Fruit fly (Drosophila melanogaster) whole organism, embryonic: Measurements from ENCODE around the gene Lsp2.

Source experiments
- Awh ChIP-seq: fragments of 200-800 bp; sonication (Bioruptor generic); IDR thresholded peaks from 2 replicates; pipeline ENCODE4, ENCODE4 v1.3.6; 2022; ENCODE audit warnings: missing biosample characterization, missing genetic modification characterization
- B-H1 ChIP-seq: fragments of 200-800 bp; sonication (Bioruptor generic); IDR thresholded peaks from 3 replicates; pipeline ENCODE4 v1.3.6; 2022; ENCODE audit warnings: missing biosample characterization, missing genetic modification characterization
- CG1024 ChIP-seq: fragments of 200-800 bp; sonication (Bioruptor generic); IDR thresholded peaks from 2 replicates; pipeline ENCODE4 v1.3.6; 2022; ENCODE audit warnings: missing biosample characterization, missing genetic modification characterization
- CG10366 ChIP-seq: fragments of 200-800 bp; sonication (Bioruptor generic); IDR thresholded peaks from 2 replicates; pipeline ENCODE4 v1.3.6; 2022; ENCODE audit warnings: missing biosample characterization, missing genetic modification characterization
- CG11456 ChIP-seq: fragments of 200-800 bp; sonication (Bioruptor generic); IDR thresholded peaks from 3 replicates; pipeline ENCODE4 v1.3.6; 2022; ENCODE audit warnings: missing biosample characterization, missing genetic modification characterization
- CG18262 ChIP-seq: fragments of 200-800 bp; optimal IDR thresholded peaks from 3 replicates; lab custom pipeline; 2019; ENCODE audit warnings: missing biosample characterization, mild to moderate bottlenecking, missing genetic modification characterization, moderate library complexity
- CG18599 ChIP-seq: fragments of 200-800 bp; sonication (Bioruptor generic); optimal IDR thresholded peaks from 3 replicates; lab custom pipeline; 2017; ENCODE audit warnings: missing biosample characterization, missing genetic modification characterization, mild to moderate bottlenecking, moderate library complexity, missing genetic modification reagents
- CG2202 ChIP-seq: fragments of 200-800 bp; sonication (Bioruptor generic); optimal IDR thresholded peaks from 2 replicates; lab custom pipeline; 2018; ENCODE audit warnings: missing biosample characterization, mild to moderate bottlenecking, missing genetic modification characterization
- CG2678 ChIP-seq: fragments of 200-800 bp; sonication (Bioruptor generic); optimal IDR thresholded peaks from 3 replicates; lab custom pipeline; 2019; ENCODE audit warnings: missing biosample characterization, mild to moderate bottlenecking, missing genetic modification characterization, moderate library complexity
- CG33213 ChIP-seq: fragments of 200-800 bp; sonication (Bioruptor generic); optimal IDR thresholded peaks from 3 replicates; lab custom pipeline; 2016; ENCODE audit warnings: missing biosample characterization, missing genetic modification characterization
- CG33557 ChIP-seq: fragments of 200-800 bp; sonication (Bioruptor generic); optimal IDR thresholded peaks from 2 replicates; lab custom pipeline; 2019; ENCODE audit warnings: missing biosample characterization, mild to moderate bottlenecking, missing genetic modification characterization, moderate library complexity
- CG6683 ChIP-seq: fragments of 200-800 bp; sonication (Bioruptor generic); optimal IDR thresholded peaks from 2 replicates; lab custom pipeline; 2017; ENCODE audit warnings: missing biosample characterization, mild to moderate bottlenecking, missing genetic modification characterization, missing genetic modification reagents
- CG7271 ChIP-seq: fragments of 200-800 bp; sonication (Bioruptor generic); optimal IDR thresholded peaks from 2 replicates; lab custom pipeline; 2018; ENCODE audit warnings: missing biosample characterization, mild to moderate bottlenecking, missing genetic modification characterization, moderate library complexity
- CkIIα-i1 ChIP-seq: fragments of 200-800 bp; sonication (Bioruptor generic); IDR thresholded peaks from 2 replicates; pipeline ENCODE4 v1.3.6; 2022; ENCODE audit warnings: missing biosample characterization, missing genetic modification characterization
- CrebB ChIP-seq: fragments of 200-800 bp; sonication (Bioruptor generic); optimal IDR thresholded peaks from 3 replicates; lab custom pipeline; 2018; ENCODE audit warnings: missing biosample characterization, mild to moderate bottlenecking, missing genetic modification characterization
- D ChIP-seq, 2 experiments: fragments of 200-800 bp in 1 of 2; fragments of >200 bp in 1 of 2; sonication (Bioruptor generic) in 1 of 2; optimal IDR thresholded peaks; 2 replicates in 1 of 2; 3 replicates in 1 of 2; lab custom pipeline; 2017; ENCODE audit warnings: mild to moderate bottlenecking in 1 of 2, missing biosample characterization in 1 of 2, missing genetic modification characterization in 1 of 2, missing genetic modification reagents in 1 of 2
- Dbx ChIP-seq: fragments of 200-800 bp; sonication (Bioruptor generic); IDR thresholded peaks from 3 replicates; pipeline ENCODE4 v1.3.6; 2022; ENCODE audit warnings: missing biosample characterization, missing genetic modification characterization
- Dek ChIP-seq: fragments of 200-800 bp; sonication (Bioruptor generic); optimal IDR thresholded peaks from 3 replicates; lab custom pipeline; 2019; ENCODE audit warnings: missing biosample characterization, mild to moderate bottlenecking, missing genetic modification characterization, moderate library complexity
- Doc2 ChIP-seq: fragments of 200-800 bp; sonication (Bioruptor generic); IDR thresholded peaks from 2 replicates; pipeline ENCODE4 v1.3.6; 2022; ENCODE audit warnings: missing biosample characterization, missing genetic modification characterization
- Ets97D ChIP-seq: fragments of 200-800 bp; sonication (Bioruptor generic); optimal IDR thresholded peaks from 3 replicates; lab custom pipeline; 2016; ENCODE audit warnings: missing biosample characterization, missing genetic modification characterization
- HLH54F ChIP-seq: fragments of 200-800 bp; sonication (Bioruptor generic); optimal IDR thresholded peaks from 3 replicates; lab custom pipeline; 2016; ENCODE audit warnings: missing biosample characterization, missing genetic modification characterization
- Med ChIP-seq: fragments of 200-800 bp; sonication (Bioruptor generic); peaks from one replicate; lab custom pipeline; 2016; ENCODE audit warnings: missing biosample characterization, missing genetic modification characterization, mild to moderate bottlenecking, inconsistent platforms, moderate library complexity
- PHDP ChIP-seq: fragments of 200-800 bp; sonication (Bioruptor generic); optimal IDR thresholded peaks from 3 replicates; lab custom pipeline; 2018; ENCODE audit warnings: missing biosample characterization, mild to moderate bottlenecking, missing genetic modification characterization, moderate library complexity
- Pdp1 ChIP-seq, 2 experiments: fragments of 200-800 bp; sonication (Bioruptor generic); optimal IDR thresholded peaks; 3 replicates each; lab custom pipeline; 2016; ENCODE audit warnings: missing biosample characterization in 2 of 2, missing genetic modification characterization in 2 of 2, mild to moderate bottlenecking in 1 of 2, moderate library complexity in 1 of 2
- Rx ChIP-seq: fragments of 200-800 bp; sonication (Bioruptor generic); IDR thresholded peaks from 2 replicates; pipeline ENCODE4 v1.3.6; 2022; ENCODE audit warnings: missing biosample characterization, missing genetic modification characterization
- Sox100B ChIP-seq: fragments of 200-800 bp; sonication (Bioruptor generic); optimal IDR thresholded peaks from 3 replicates; lab custom pipeline; 2018; ENCODE audit warnings: missing biosample characterization, mild to moderate bottlenecking, missing genetic modification characterization
- Tbp ChIP-seq: fragments of >200 bp; optimal IDR thresholded peaks from 2 replicates; lab custom pipeline; 2018; ENCODE audit warnings: missing biosample characterization, missing genetic modification characterization
- ara ChIP-seq: fragments of 200-800 bp; sonication (Bioruptor generic); IDR thresholded peaks from 2 replicates; pipeline ENCODE4 v1.3.6; 2022; ENCODE audit warnings: missing biosample characterization, missing genetic modification characterization
- dpn ChIP-seq, 2 experiments: fragments of 200-800 bp; sonication (Bioruptor generic); optimal IDR thresholded peaks; 3 replicates each; lab custom pipeline; 2016; ENCODE audit warnings: missing biosample characterization in 2 of 2, missing genetic modification characterization in 2 of 2
- ftz-f1 ChIP-seq: fragments of 200-800 bp; sonication (Bioruptor generic); optimal IDR thresholded peaks from 2 replicates; lab custom pipeline; 2016; ENCODE audit warnings: missing biosample characterization, missing genetic modification characterization
- hbn ChIP-seq: fragments of 200-800 bp; sonication (Bioruptor generic); IDR thresholded peaks from 2 replicates; pipeline ENCODE4 v1.3.6; 2022; ENCODE audit warnings: missing biosample characterization, missing genetic modification characterization; ENCODE audit not compliant: partially characterized antibody
- lov ChIP-seq, 2 experiments: fragments of 200-800 bp in 1 of 2; fragments of >200 bp in 1 of 2; sonication (Bioruptor generic) in 1 of 2; IDR thresholded peaks in 1 of 2; optimal IDR thresholded peaks in 1 of 2; 2 replicates in 1 of 2; 3 replicates in 1 of 2; pipeline versions ENCODE4 v1.3.6 to Lab custom; 2017 to 2022; ENCODE audit warnings: missing biosample characterization in 1 of 2, missing genetic modification characterization in 1 of 2
- mirr ChIP-seq: fragments of 200-800 bp; sonication (Bioruptor generic); optimal IDR thresholded peaks from 3 replicates; lab custom pipeline; 2018; ENCODE audit warnings: missing biosample characterization, mild to moderate bottlenecking, missing genetic modification characterization
- nau ChIP-seq: fragments of 200-800 bp; sonication (Bioruptor generic); optimal IDR thresholded peaks from 3 replicates; lab custom pipeline; 2017; ENCODE audit warnings: missing biosample characterization, mild to moderate bottlenecking, missing genetic modification characterization, missing genetic modification reagents
- nerfin-2 ChIP-seq: fragments of 200-800 bp; sonication (Bioruptor generic); IDR thresholded peaks from 2 replicates; pipeline ENCODE4 v1.3.6; 2022; ENCODE audit warnings: missing biosample characterization, missing genetic modification characterization; ENCODE audit not compliant: partially characterized antibody
- odd ChIP-seq: fragments of 200-800 bp; sonication (Bioruptor generic); optimal IDR thresholded peaks from 2 replicates; lab custom pipeline; 2017; ENCODE audit warnings: missing biosample characterization, mild to moderate bottlenecking, missing genetic modification characterization
- pb ChIP-seq: fragments of 200-800 bp; sonication (Bioruptor generic); optimal IDR thresholded peaks from 3 replicates; lab custom pipeline; 2016; ENCODE audit warnings: missing biosample characterization, missing genetic modification characterization
- psq ChIP-seq: fragments of 200-800 bp; sonication (Bioruptor generic); optimal IDR thresholded peaks from 2 replicates; lab custom pipeline; 2017; ENCODE audit warnings: missing biosample characterization, missing genetic modification characterization
- repo ChIP-seq: fragments of 200-800 bp; sonication (Bioruptor generic); optimal IDR thresholded peaks from 2 replicates; lab custom pipeline; 2016; ENCODE audit warnings: missing biosample characterization, missing genetic modification characterization
- row ChIP-seq: fragments of 200-800 bp; sonication (Bioruptor generic); IDR thresholded peaks from 3 replicates; pipeline ENCODE4 v1.3.6; 2022; ENCODE audit warnings: missing biosample characterization, missing genetic modification characterization
- run ChIP-seq: fragments of 200-800 bp; sonication (Bioruptor generic); optimal IDR thresholded peaks from 3 replicates; lab custom pipeline; 2018; ENCODE audit warnings: missing biosample characterization, mild to moderate bottlenecking, missing genetic modification characterization
- sr ChIP-seq: fragments of 200-800 bp; sonication (Bioruptor generic); IDR thresholded peaks from 3 replicates; pipeline ENCODE4 v1.3.6; 2022; ENCODE audit warnings: missing biosample characterization, missing genetic modification characterization
- stc ChIP-seq: fragments of 200-800 bp; sonication (Bioruptor generic); IDR thresholded peaks from 2 replicates; pipeline ENCODE4 v1.3.6; 2022; ENCODE audit warnings: missing biosample characterization, missing genetic modification characterization
- tna ChIP-seq: fragments of 200-800 bp; sonication (Bioruptor generic); IDR thresholded peaks from 2 replicates; pipeline ENCODE4 v1.3.6; 2022; ENCODE audit warnings: missing biosample characterization, missing genetic modification characterization; ENCODE audit not compliant: partially characterized antibody
- ttk ChIP-seq: fragments of 200-800 bp; sonication (Bioruptor generic); IDR thresholded peaks from 2 replicates; pipeline ENCODE4 v2.1.2; 2022; ENCODE audit warnings: missing biosample characterization, missing genetic modification characterization
- twi ChIP-seq: fragments of 200-800 bp; optimal IDR thresholded peaks from 2 replicates; lab custom pipeline; 2019; ENCODE audit warnings: missing biosample characterization, mild to moderate bottlenecking, missing genetic modification characterization, moderate library complexity
- wor ChIP-seq: fragments of 200-800 bp; sonication (Bioruptor generic); IDR thresholded peaks from 2 replicates; pipeline ENCODE4 v1.3.6; 2022; ENCODE audit warnings: missing biosample characterization, missing genetic modification characterization

The Lsp2 gene

dm6 chr3L:12081679-12082520, 47.3 kb upstream of the Lsp2 start, which contains the start of gene Sema5c (continued):
- TF ChIP-seq PHDP (peak; percentile 59), Awh (peak; percentile 47; the same call in 1 of the 2 replicates), CrebB (tag; lab: Kevin White, UChicago) (no peak), Tbp (GFP tag; lab: Kevin White, UChicago) (no peak), odd (GFP tag; lab: Kevin White, UChicago) (peak; percentile 77), sr (GFP tag; lab: Robert Waterston, UW) (no peak), CG33557 (GFP tag; lab: Kevin White, UChicago) (peak; percentile 71), B-H1 (GFP tag; lab: Robert Waterston, UW) (no peak; the same call in 2 of the 3 replicates), CG10366 (GFP tag; lab: Robert Waterston, UW) (peak; percentile 64), CG6683 (GFP tag; lab: Kevin White, UChicago) (peak; percentile 22), CG18262 (tag; lab: Kevin White, UChicago) (peak; percentile 95), repo (GFP tag; lab: Kevin White, UChicago) (no peak), CG7271 (tag; lab: Kevin White, UChicago) (no peak), CG1024 (GFP tag; lab: Robert Waterston, UW) (0 out of 2 replicates have a peak, but pooled peaks have one; percentile 29), Sox100B (GFP tag; lab: Kevin White, UChicago) (peak; percentile 88), Pdp1 (GFP tag; optimal IDR thresholded peaks at IDR 0.05; lab: Kevin White, UChicago) (peak; percentile 4 to 24), row (GFP tag; lab: Robert Waterston, UW) (peak; percentile 73), tna (GFP tag; lab: Robert Waterston, UW) (no peak; the same call in 1 of the 2 replicates), ara (no peak; the same call in 1 of the 2 replicates), psq (GFP tag; lab: Kevin White, UChicago) (peak; percentile 98), wor (no peak), nerfin-2 (GFP tag; lab: Robert Waterston, UW) (no peak), CkIIα-i1 (GFP tag; lab: Robert Waterston, UW) (no peak), CG2202 (tag; lab: Kevin White, UChicago) (peak; percentile 4), run (tag; lab: Kevin White, UChicago) (peak; percentile 51), ftz-f1 (GFP tag; lab: Kevin White, UChicago) (peak; percentile 58), CG11456 (GFP tag; lab: Robert Waterston, UW) (peak; percentile 64; the same call in 1 of the 3 replicates), Doc2 (GFP tag; lab: Robert Waterston, UW) (no peak), Ets97D (no peak), lov (optimal IDR thresholded peaks at IDR 0.05; lab: Kevin White, UChicago) (no peak), lov (GFP tag; IDR thresholded peaks at IDR 0.05; lab: Robert Waterston, UW) (peak; percentile 82; the same call in 2 of the 3 replicates), CG18599 (peak; percentile 48), hbn (GFP tag; lab: Robert Waterston, UW) (0 out of 2 replicates have a peak, but pooled peaks have one; percentile 16), nau (no peak), ttk (GFP tag; lab: Robert Waterston, UW) (peak; percentile 40; the same call in 1 of the 2 replicates), Rx (peak; percentile 42), stc (GFP tag; lab: Robert Waterston, UW) (no peak; the same call in 1 of the 2 replicates), CG2678 (tag; lab: Kevin White, UChicago) (peak; percentile 86), pb (no peak), D (optimal IDR thresholded peaks at IDR 0.05; lab: Kevin White, UChicago) (no peak), D (GFP tag; optimal IDR thresholded peaks at IDR 0.05; lab: Kevin White, UChicago) (peak; percentile 75), CG33213 (GFP tag; lab: Kevin White, UChicago) (no peak), Dbx (GFP tag; lab: Robert Waterston, UW) (0 out of 3 replicates have a peak, but pooled peaks have one; percentile 20), dpn (GFP tag; optimal IDR thresholded peaks at IDR 0.05; lab: Kevin White, UChicago) (peak; percentile 5 to 19), mirr (peak; percentile 52), twi (tag; lab: Kevin White, UChicago) (peak; percentile 53), Med (GFP tag; lab: Kevin White, UChicago) (peak; percentile 83), HLH54F (GFP tag; lab: Kevin White, UChicago) (peak; percentile 11), Dek (tag; lab: Kevin White, UChicago) (peak; percentile 49)
